Fruit fly (Drosophila melanogaster) whole organism, embryonic: ENCODE results near the gene CG11951.
A peak's percentile ranks its signal among the peaks of the same experiment; 100 is the strongest.

ENCODE experiments used
- Ada2b ChIP-seq: fragments of 200-800 bp; sonication (Bioruptor generic); IDR thresholded peaks from 2 replicates; pipeline ENCODE4 v1.3.6; 2022; ENCODE audit warnings: missing biosample characterization, missing genetic modification characterization
- B-H2 ChIP-seq: fragments of 200-800 bp; sonication (Bioruptor generic); optimal IDR thresholded peaks from 2 replicates; lab custom pipeline; 2018; ENCODE audit warnings: missing biosample characterization, mild to moderate bottlenecking, missing genetic modification characterization
- Blimp-1 ChIP-seq: fragments of 200-800 bp; sonication (Bioruptor generic); optimal IDR thresholded peaks from 3 replicates; lab custom pipeline; 2018; ENCODE audit warnings: missing biosample characterization, missing genetic modification characterization, mild to moderate bottlenecking, moderate library complexity, missing genetic modification reagents
- CG10209 ChIP-seq: fragments of 200-800 bp; sonication (Bioruptor generic); optimal IDR thresholded peaks from 3 replicates; lab custom pipeline; 2017; ENCODE audit warnings: missing biosample characterization, mild to moderate bottlenecking, missing genetic modification characterization, missing genetic modification reagents
- CG11504 ChIP-seq: fragments of 200-800 bp; sonication (Bioruptor generic); optimal IDR thresholded peaks from 3 replicates; lab custom pipeline; 2019; ENCODE audit warnings: missing biosample characterization, mild to moderate bottlenecking, missing genetic modification characterization, moderate library complexity
- CG12391 ChIP-seq: fragments of 200-800 bp; sonication (Bioruptor generic); optimal IDR thresholded peaks from 3 replicates; lab custom pipeline; 2018; ENCODE audit warnings: missing biosample characterization, mild to moderate bottlenecking, missing genetic modification characterization, moderate library complexity
- CG12659 ChIP-seq: fragments of 200-800 bp; sonication (Bioruptor generic); optimal IDR thresholded peaks from 3 replicates; lab custom pipeline; 2017; ENCODE audit warnings: mild to moderate bottlenecking, missing biosample characterization, missing genetic modification reagents, missing genetic modification characterization
- CG12942 ChIP-seq: fragments of 200-800 bp; sonication (Bioruptor generic); optimal IDR thresholded peaks from 3 replicates; lab custom pipeline; 2016; ENCODE audit warnings: missing biosample characterization, missing genetic modification characterization
- CG17359 ChIP-seq: fragments of 200-800 bp; sonication (Bioruptor generic); optimal IDR thresholded peaks from 3 replicates; lab custom pipeline; 2018; ENCODE audit warnings: missing biosample characterization, mild to moderate bottlenecking, missing genetic modification characterization, moderate library complexity
- CG18262 ChIP-seq: fragments of 200-800 bp; optimal IDR thresholded peaks from 3 replicates; lab custom pipeline; 2019; ENCODE audit warnings: missing biosample characterization, mild to moderate bottlenecking, missing genetic modification characterization, moderate library complexity
- CG2678 ChIP-seq: fragments of 200-800 bp; sonication (Bioruptor generic); optimal IDR thresholded peaks from 3 replicates; lab custom pipeline; 2019; ENCODE audit warnings: missing biosample characterization, mild to moderate bottlenecking, missing genetic modification characterization, moderate library complexity
- CG34422 ChIP-seq: fragments of 200-800 bp; sonication (Bioruptor generic); IDR thresholded peaks from 3 replicates; pipeline ENCODE4 v1.3.6; 2022; ENCODE audit warnings: missing biosample characterization, missing genetic modification characterization
- CG7839 ChIP-seq: fragments of 200-800 bp; sonication (Bioruptor generic); optimal IDR thresholded peaks from 3 replicates; lab custom pipeline; 2018; ENCODE audit warnings: missing biosample characterization, mild to moderate bottlenecking, missing genetic modification characterization, moderate library complexity
- CG8924 ChIP-seq: fragments of 200-800 bp; optimal IDR thresholded peaks from 3 replicates; lab custom pipeline; 2019; ENCODE audit warnings: missing biosample characterization, mild to moderate bottlenecking, missing genetic modification characterization, moderate library complexity
- CoRest ChIP-seq: fragments of 200-800 bp; sonication (Bioruptor generic); optimal IDR thresholded peaks from 3 replicates; lab custom pipeline; 2018; ENCODE audit warnings: missing biosample characterization, mild to moderate bottlenecking, missing genetic modification characterization, moderate library complexity
- D ChIP-seq, 2 experiments: fragments of 200-800 bp in 1 of 2; fragments of >200 bp in 1 of 2; sonication (Bioruptor generic) in 1 of 2; optimal IDR thresholded peaks; 2 replicates in 1 of 2; 3 replicates in 1 of 2; lab custom pipeline; 2017; ENCODE audit warnings: mild to moderate bottlenecking in 1 of 2, missing biosample characterization in 1 of 2, missing genetic modification characterization in 1 of 2, missing genetic modification reagents in 1 of 2
- D19A ChIP-seq: fragments of 200-800 bp; optimal IDR thresholded peaks from 3 replicates; lab custom pipeline; 2019; ENCODE audit warnings: missing biosample characterization, mild to moderate bottlenecking, missing genetic modification characterization, moderate library complexity
- Dref ChIP-seq: fragments of 200-800 bp; sonication (Bioruptor generic); IDR thresholded peaks from 2 replicates; pipeline ENCODE4 v1.3.6; 2022; ENCODE audit warnings: missing biosample characterization, missing genetic modification characterization
- Ets65A ChIP-seq: fragments of 200-800 bp; sonication (Bioruptor generic); peaks from one replicate; lab custom pipeline; 2016; ENCODE audit warnings: missing biosample characterization, missing genetic modification characterization
- GATAe ChIP-seq: fragments of 200-800 bp; sonication (Bioruptor generic); conservative IDR thresholded peaks from 2 replicates; pipeline ENCODE4 v1.3.6; 2022; ENCODE audit warnings: missing biosample characterization, missing genetic modification characterization
- Hr51 ChIP-seq, 2 experiments: fragments of 200-800 bp; sonication (Bioruptor generic); optimal IDR thresholded peaks; 2 replicates in 1 of 2; 3 replicates in 1 of 2; lab custom pipeline; 2016 to 2018; ENCODE audit warnings: missing biosample characterization in 2 of 2, missing genetic modification characterization in 2 of 2, mild to moderate bottlenecking in 1 of 2, moderate library complexity in 1 of 2
- Oli ChIP-seq: fragments of 200-800 bp; sonication (Bioruptor generic); optimal IDR thresholded peaks from 2 replicates; lab custom pipeline; 2018; ENCODE audit warnings: missing biosample characterization, mild to moderate bottlenecking, missing genetic modification characterization, moderate library complexity
- PHDP ChIP-seq: fragments of 200-800 bp; sonication (Bioruptor generic); optimal IDR thresholded peaks from 3 replicates; lab custom pipeline; 2018; ENCODE audit warnings: missing biosample characterization, mild to moderate bottlenecking, missing genetic modification characterization, moderate library complexity
- Sox100B ChIP-seq: fragments of 200-800 bp; sonication (Bioruptor generic); optimal IDR thresholded peaks from 3 replicates; lab custom pipeline; 2018; ENCODE audit warnings: missing biosample characterization, mild to moderate bottlenecking, missing genetic modification characterization
- Sox102F ChIP-seq: fragments of 200-800 bp; sonication (Bioruptor generic); optimal IDR thresholded peaks from 2 replicates; lab custom pipeline; 2018; ENCODE audit warnings: missing biosample characterization, mild to moderate bottlenecking, missing genetic modification characterization, moderate library complexity
- Ssrp ChIP-seq: fragments of 200-800 bp; sonication (Bioruptor generic); optimal IDR thresholded peaks from 2 replicates; lab custom pipeline; 2018; ENCODE audit warnings: missing biosample characterization, mild to moderate bottlenecking, missing genetic modification characterization, moderate library complexity
- bigmax ChIP-seq: fragments of 200-800 bp; sonication (Bioruptor generic); optimal IDR thresholded peaks from 2 replicates; lab custom pipeline; 2018; ENCODE audit warnings: missing biosample characterization, mild to moderate bottlenecking, missing genetic modification characterization
- bowl ChIP-seq: fragments of 200-800 bp; sonication (Bioruptor generic); IDR thresholded peaks from 2 replicates; pipeline ENCODE4 v1.3.6; 2022; ENCODE audit warnings: missing biosample characterization, missing genetic modification characterization
- br ChIP-seq: fragments of >200 bp; optimal IDR thresholded peaks from 2 replicates; lab custom pipeline; 2017
- cato ChIP-seq: fragments of 200-800 bp; sonication (Bioruptor generic); optimal IDR thresholded peaks from 2 replicates; lab custom pipeline; 2016; ENCODE audit warnings: missing biosample characterization, missing genetic modification characterization, borderline replicate concordance
- dmrt99B ChIP-seq: fragments of 200-800 bp; sonication (Bioruptor generic); optimal IDR thresholded peaks from 2 replicates; lab custom pipeline; 2018; ENCODE audit warnings: missing biosample characterization, mild to moderate bottlenecking, missing genetic modification characterization, moderate library complexity
- fru ChIP-seq: fragments of >200 bp; optimal IDR thresholded peaks from 2 replicates; lab custom pipeline; 2017
- gcm2 ChIP-seq: fragments of 200-800 bp; sonication (Bioruptor generic); optimal IDR thresholded peaks from 2 replicates; lab custom pipeline; 2016; ENCODE audit warnings: missing biosample characterization, missing genetic modification characterization
- gem ChIP-seq: fragments of 200-800 bp; sonication (Bioruptor generic); optimal IDR thresholded peaks from 2 replicates; lab custom pipeline; 2019; ENCODE audit warnings: missing biosample characterization, mild to moderate bottlenecking, missing genetic modification characterization, moderate library complexity
- grau ChIP-seq: fragments of 200-800 bp; optimal IDR thresholded peaks from 3 replicates; lab custom pipeline; 2019; ENCODE audit warnings: missing biosample characterization, mild to moderate bottlenecking, missing genetic modification characterization, moderate library complexity
- lbe ChIP-seq: fragments of 200-800 bp; sonication (Bioruptor generic); optimal IDR thresholded peaks from 2 replicates; lab custom pipeline; 2016; ENCODE audit warnings: missing biosample characterization, mild to moderate bottlenecking, missing genetic modification characterization
- nerfin-1 ChIP-seq: fragments of 200-800 bp; sonication (Bioruptor generic); optimal IDR thresholded peaks from 3 replicates; lab custom pipeline; 2019; ENCODE audit warnings: missing biosample characterization, mild to moderate bottlenecking, missing genetic modification characterization, moderate library complexity
- pho ChIP-seq: fragments of 200-800 bp; sonication (Bioruptor generic); optimal IDR thresholded peaks from 2 replicates; lab custom pipeline; 2016; ENCODE audit warnings: missing biosample characterization, missing genetic modification characterization
- pros ChIP-seq: fragments of 200-800 bp; sonication (Bioruptor generic); optimal IDR thresholded peaks from 3 replicates; lab custom pipeline; 2019; ENCODE audit warnings: missing biosample characterization, mild to moderate bottlenecking, missing genetic modification characterization, moderate library complexity
- row ChIP-seq: fragments of 200-800 bp; sonication (Bioruptor generic); IDR thresholded peaks from 3 replicates; pipeline ENCODE4 v1.3.6; 2022; ENCODE audit warnings: missing biosample characterization, missing genetic modification characterization
- run ChIP-seq: fragments of 200-800 bp; sonication (Bioruptor generic); optimal IDR thresholded peaks from 3 replicates; lab custom pipeline; 2018; ENCODE audit warnings: missing biosample characterization, mild to moderate bottlenecking, missing genetic modification characterization
- schlank ChIP-seq: fragments of 200-800 bp; sonication (Bioruptor generic); optimal IDR thresholded peaks from 2 replicates; lab custom pipeline; 2018; ENCODE audit warnings: missing biosample characterization, mild to moderate bottlenecking, missing genetic modification characterization
- sd ChIP-seq: fragments of 200-800 bp; sonication (Bioruptor generic); optimal IDR thresholded peaks from 3 replicates; lab custom pipeline; 2018; ENCODE audit warnings: missing biosample characterization, mild to moderate bottlenecking, missing genetic modification characterization, moderate library complexity
- stwl ChIP-seq: fragments of 200-800 bp; sonication (Bioruptor generic); optimal IDR thresholded peaks from 3 replicates; lab custom pipeline; 2018; ENCODE audit warnings: missing biosample characterization, mild to moderate bottlenecking, missing genetic modification characterization, moderate library complexity
- tap ChIP-seq: fragments of 200-800 bp; optimal IDR thresholded peaks from 3 replicates; lab custom pipeline; 2019; ENCODE audit warnings: missing biosample characterization, mild to moderate bottlenecking, missing genetic modification characterization, moderate library complexity
- twi ChIP-seq: fragments of 200-800 bp; optimal IDR thresholded peaks from 2 replicates; lab custom pipeline; 2019; ENCODE audit warnings: missing biosample characterization, mild to moderate bottlenecking, missing genetic modification characterization, moderate library complexity

CG11951 gene

DNA sequence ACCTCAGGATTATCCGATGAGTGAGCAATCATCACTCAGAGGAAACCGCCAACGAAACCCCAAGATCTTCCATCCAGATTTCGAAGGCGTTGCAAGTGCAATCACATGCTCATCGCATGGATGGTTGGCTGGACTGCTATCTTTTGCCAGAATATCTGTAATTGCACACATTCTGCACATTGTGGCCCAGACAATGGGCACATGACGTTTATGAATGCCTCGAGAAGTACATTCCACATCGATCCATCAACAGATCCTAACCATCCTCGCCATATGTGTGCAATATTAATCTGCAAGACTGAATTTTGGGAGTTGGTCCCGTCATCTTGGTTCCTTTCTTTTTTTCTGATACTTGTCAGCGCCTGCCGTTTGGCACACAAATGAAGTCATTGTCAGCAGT, 24.0 kb upstream of the CG11951 start:
- TF ChIP-seq pho (GFP tag; lab: Kevin White, UChicago): no peak
- peak; percentile 97 for TF ChIP-seq twi (tag; lab: Kevin White, UChicago)
- TF ChIP-seq, all 482 proteins: peak for 1

- TF ChIP-seq CG10209 (GFP tag; lab: Kevin White, UChicago) (no peak), CG12659 (no peak), CG17359 (tag; lab: Kevin White, UChicago) (peak; percentile 13), GATAe (GFP tag; lab: Robert Waterston, UW) (no peak), CoRest (peak; percentile 6), schlank (tag; lab: Kevin White, UChicago) (no peak), br (lab: Kevin White, UChicago) (no peak), Sox102F (GFP tag; lab: Kevin White, UChicago) (peak; percentile 28), CG7839 (tag; lab: Kevin White, UChicago) (peak; percentile 11), D (optimal IDR thresholded peaks at IDR 0.05; lab: Kevin White, UChicago) (no peak), D (GFP tag; optimal IDR thresholded peaks at IDR 0.05; lab: Kevin White, UChicago) (no peak), Ssrp (tag; lab: Kevin White, UChicago) (no peak), CG34422 (no peak), nerfin-1 (tag; lab: Kevin White, UChicago) (no peak), tap (tag; lab: Kevin White, UChicago) (peak; percentile 3), CG11504 (tag; lab: Kevin White, UChicago) (peak; percentile 27), Sox100B (GFP tag; lab: Kevin White, UChicago) (no peak), D19A (tag; lab: Kevin White, UChicago) (peak; percentile 93), run (tag; lab: Kevin White, UChicago) (no peak), dmrt99B (tag; lab: Kevin White, UChicago) (peak; percentile 8), Dref (GFP tag; lab: Robert Waterston, UW) (no peak), row (GFP tag; lab: Robert Waterston, UW) (peak; percentile 46), CG12391 (tag; lab: Kevin White, UChicago) (peak; percentile 22), pros (GFP tag; lab: Kevin White, UChicago) (no peak), Blimp-1 (no peak), cato (GFP tag; lab: Kevin White, UChicago) (no peak), CG12942 (no peak), gem (peak; percentile 31), Oli (tag; lab: Kevin White, UChicago) (peak; percentile 4), B-H2 (GFP tag; lab: Kevin White, UChicago) (no peak), bowl (GFP tag; lab: Robert Waterston, UW) (no peak), grau (tag; lab: Kevin White, UChicago) (peak; percentile 15), gcm2 (GFP tag; lab: Kevin White, UChicago) (no peak), CG2678 (tag; lab: Kevin White, UChicago) (peak; percentile 27), Hr51 (GFP tag; optimal IDR thresholded peaks at IDR 0.05; lab: Kevin White, UChicago) (peak in 1 of 2 experiments; percentile 27), CG8924 (tag; lab: Kevin White, UChicago) (peak; percentile 14), Ets65A (GFP tag; lab: Kevin White, UChicago) (no peak), CG18262 (tag; lab: Kevin White, UChicago) (no peak), PHDP (tag; lab: Kevin White, UChicago) (peak; percentile 28), bigmax (GFP tag; lab: Kevin White, UChicago) (no peak), sd (no peak), fru (lab: Kevin White, UChicago) (no peak), lbe (GFP tag; lab: Kevin White, UChicago) (no peak), stwl (tag; lab: Kevin White, UChicago) (no peak), twi (tag; lab: Kevin White, UChicago) (peak; percentile 94), Ada2b (GFP tag; lab: Robert Waterston, UW) (no peak)
Measured at dm6 chr3R:29259466-29260132, 21.1 kb upstream of the CG11951 start.
